Worm (Caenorhabditis elegans) whole organism, young adult: ENCODE results near the gene nekl-4.
A peak's percentile ranks its signal among the peaks of the same experiment; 100 is the strongest.

ENCODE experiments used
- B0019.2 ChIP-seq: fragments of 200-800 bp; sonication (Bioruptor generic); conservative IDR thresholded peaks from 2 replicates; pipeline ENCODE4 v1.3.6; 2022; ENCODE audit warnings: missing genetic modification reagents, missing genetic modification characterization, missing compliant biosample characterization
- B0261.1 ChIP-seq: sonication (generic microtip); optimal IDR thresholded peaks from 2 replicates; lab custom pipeline; 2016; ENCODE audit warnings: mild to moderate bottlenecking, missing genetic modification characterization, moderate library complexity, missing compliant biosample characterization
- D2030.7 ChIP-seq: fragments of 200-800 bp; sonication (Bioruptor generic); IDR thresholded peaks from 2 replicates; pipeline ENCODE4 v1.3.6; 2022; ENCODE audit warnings: missing genetic modification reagents, missing genetic modification characterization, missing compliant biosample characterization
- F33H1.4 ChIP-seq: fragments of 200-800 bp; sonication (Bioruptor generic); IDR thresholded peaks from 2 replicates; pipeline ENCODE4 v1.3.6; 2022; ENCODE audit warnings: missing genetic modification reagents, missing genetic modification characterization, missing compliant biosample characterization
- F37B4.10 ChIP-seq: fragments of 200-800 bp; sonication (Bioruptor generic); IDR thresholded peaks from 2 replicates; pipeline ENCODE4 v1.3.6; 2022; ENCODE audit warnings: missing genetic modification characterization, missing compliant biosample characterization
- F49E8.2 ChIP-seq: sonication (generic microtip); optimal IDR thresholded peaks from 3 replicates; lab custom pipeline; 2017; ENCODE audit warnings: missing genetic modification characterization, mild to moderate bottlenecking, missing compliant biosample characterization, antibody characterized with exemption, moderate library complexity; ENCODE audit not compliant: insufficient read depth
- K12H6.12 ChIP-seq: fragments of 200-800 bp; sonication (Bioruptor generic); optimal IDR thresholded peaks from 2 replicates; lab custom pipeline; 2018; ENCODE audit warnings: mild to moderate bottlenecking, missing genetic modification characterization, missing compliant biosample characterization
- Y53F4B.3 ChIP-seq: fragments of 200-800 bp; sonication (Bioruptor generic); IDR thresholded peaks from 2 replicates; pipeline ENCODE4 v1.3.6; 2022; ENCODE audit warnings: missing genetic modification reagents, missing genetic modification characterization, missing compliant biosample characterization
- athp-1 ChIP-seq: sonication (generic microtip); optimal IDR thresholded peaks from 2 replicates; lab custom pipeline; 2017; ENCODE audit warnings: mild to moderate bottlenecking, missing genetic modification characterization, missing compliant biosample characterization
- attf-3 ChIP-seq: fragments of 200-800 bp; sonication (Bioruptor generic); conservative IDR thresholded peaks from 2 replicates; pipeline ENCODE4 v1.3.6; 2022; ENCODE audit warnings: missing genetic modification reagents, missing genetic modification characterization, missing compliant biosample characterization
- cebp-1 ChIP-seq, 2 experiments: fragments of 200-800 bp in 1 of 2; sonication (Bioruptor generic) in 1 of 2; sonication (generic microtip) in 1 of 2; IDR thresholded peaks in 1 of 2; optimal IDR thresholded peaks in 1 of 2; 2 replicates each; pipeline versions ENCODE4 v1.3.6 to Lab custom; 2017 to 2022; ENCODE audit warnings: missing compliant biosample characterization in 2 of 2, missing genetic modification characterization in 2 of 2, mild to moderate bottlenecking in 1 of 2, missing genetic modification reagents in 1 of 2, moderate library complexity in 1 of 2
- chd-7 ChIP-seq: sonication (generic microtip); optimal IDR thresholded peaks from 2 replicates; lab custom pipeline; 2016; ENCODE audit warnings: mild to moderate bottlenecking, missing genetic modification characterization, moderate library complexity, missing compliant biosample characterization
- dox-1 ChIP-seq: fragments of 200-800 bp; sonication (Bioruptor generic); IDR thresholded peaks from 2 replicates; pipeline ENCODE4 v1.3.6; 2022; ENCODE audit warnings: missing genetic modification reagents, missing genetic modification characterization, missing compliant biosample characterization
- efl-1 ChIP-seq: fragments of 150-350 bp; optimal IDR thresholded peaks from 2 replicates; lab custom pipeline; 2014; ENCODE audit warnings: missing biosample characterization, missing genetic modification reagents, missing genetic modification characterization
- egrh-3 ChIP-seq: fragments of 200-800 bp; sonication (Bioruptor generic); IDR thresholded peaks from 2 replicates; pipeline ENCODE4 v1.3.6; 2022; ENCODE audit warnings: missing genetic modification reagents, missing genetic modification characterization, missing compliant biosample characterization
- ets-4 ChIP-seq: fragments of 200-800 bp; sonication (Bioruptor generic); optimal IDR thresholded peaks from 2 replicates; lab custom pipeline; 2018; ENCODE audit warnings: mild to moderate bottlenecking, missing genetic modification characterization, missing compliant biosample characterization
- hlh-26 ChIP-seq: fragments of 200-800 bp; sonication (Bioruptor generic); conservative IDR thresholded peaks from 2 replicates; pipeline ENCODE4 v1.3.6; 2022; ENCODE audit warnings: missing genetic modification reagents, missing genetic modification characterization, missing compliant biosample characterization
- hmg-20 ChIP-seq: fragments of 200-800 bp; sonication (Bioruptor generic); IDR thresholded peaks from 2 replicates; pipeline ENCODE4 v1.3.6; 2022; ENCODE audit warnings: missing genetic modification reagents, missing genetic modification characterization, missing compliant biosample characterization
- let-526 ChIP-seq: fragments of 200-800 bp; sonication (Bioruptor generic); IDR thresholded peaks from 2 replicates; pipeline ENCODE4 v1.3.6; 2022; ENCODE audit warnings: missing genetic modification reagents, missing genetic modification characterization, missing compliant biosample characterization
- lin-26 ChIP-seq: fragments of 200-800 bp; sonication (Bioruptor generic); IDR thresholded peaks from 2 replicates; pipeline ENCODE4 v1.3.6; 2022; ENCODE audit warnings: missing genetic modification reagents, missing genetic modification characterization, missing compliant biosample characterization
- lin-54 ChIP-seq: fragments of 200-800 bp; sonication (Bioruptor generic); optimal IDR thresholded peaks from 2 replicates; lab custom pipeline; 2018; ENCODE audit warnings: mild to moderate bottlenecking, missing genetic modification characterization, missing compliant biosample characterization
- lsl-1 ChIP-seq: fragments of 200-800 bp; sonication (Bioruptor generic); optimal IDR thresholded peaks from 2 replicates; lab custom pipeline; 2018; ENCODE audit warnings: mild to moderate bottlenecking, missing genetic modification characterization, moderate library complexity, missing compliant biosample characterization
- madf-10 ChIP-seq: sonication (generic microtip); optimal IDR thresholded peaks from 2 replicates; lab custom pipeline; 2016; ENCODE audit warnings: mild to moderate bottlenecking, missing genetic modification characterization, missing compliant biosample characterization
- madf-6 ChIP-seq: fragments of 200-800 bp; sonication (Bioruptor generic); IDR thresholded peaks from 2 replicates; pipeline ENCODE4 v1.3.6; 2022; ENCODE audit warnings: missing genetic modification reagents, missing genetic modification characterization, missing compliant biosample characterization
- madf-8 ChIP-seq: fragments of 200-800 bp; sonication (Bioruptor generic); conservative IDR thresholded peaks from 2 replicates; pipeline ENCODE4 v1.3.6; 2022; ENCODE audit warnings: missing genetic modification reagents, missing genetic modification characterization, missing compliant biosample characterization
- mel-28 ChIP-seq: sonication (generic microtip); optimal IDR thresholded peaks from 2 replicates; lab custom pipeline; 2016; ENCODE audit warnings: borderline replicate concordance, mild to moderate bottlenecking, missing genetic modification characterization, missing compliant biosample characterization
- mxl-1 ChIP-seq: sonication (generic microtip); optimal IDR thresholded peaks from 2 replicates; lab custom pipeline; 2016; ENCODE audit warnings: missing genetic modification characterization, missing compliant biosample characterization
- nhr-90 ChIP-seq: sonication (generic microtip); optimal IDR thresholded peaks from 2 replicates; lab custom pipeline; 2016; ENCODE audit warnings: missing genotype, mild to moderate bottlenecking, missing genetic modification characterization, missing compliant biosample characterization
- rcor-1 ChIP-seq: fragments of 200-800 bp; sonication (Bioruptor generic); IDR thresholded peaks from 2 replicates; pipeline ENCODE4 v1.3.6; 2022; ENCODE audit warnings: missing genetic modification reagents, missing genetic modification characterization, missing compliant biosample characterization
- rec-8 ChIP-seq, 2 experiments: sonication (generic microtip); optimal IDR thresholded peaks; 2 replicates each; lab custom pipeline; 2016; ENCODE audit warnings: mild to moderate bottlenecking in 2 of 2, missing genetic modification characterization in 2 of 2, missing genetic modification reagents in 2 of 2, missing genotype in 2 of 2, missing biosample characterization in 1 of 2, missing compliant biosample characterization in 1 of 2, moderate library complexity in 1 of 2
- snpc-1.1 ChIP-seq: sonication (generic microtip); optimal IDR thresholded peaks from 2 replicates; lab custom pipeline; 2017; ENCODE audit warnings: missing genetic modification characterization, mild to moderate bottlenecking, missing compliant biosample characterization, antibody characterized with exemption, moderate library complexity, missing genotype, missing genetic modification reagents; ENCODE audit not compliant: insufficient read depth
- snpc-1.3 ChIP-seq: sonication (generic microtip); optimal IDR thresholded peaks from 2 replicates; lab custom pipeline; 2017; ENCODE audit warnings: missing genetic modification characterization, mild to moderate bottlenecking, missing compliant biosample characterization, antibody characterized with exemption, moderate library complexity, missing genotype, missing genetic modification reagents; ENCODE audit not compliant: insufficient read depth
- sptf-2 ChIP-seq: fragments of 200-800 bp; sonication (Bioruptor generic); optimal IDR thresholded peaks from 2 replicates; lab custom pipeline; 2018; ENCODE audit warnings: mild to moderate bottlenecking, missing genetic modification characterization, missing compliant biosample characterization
- tbx-9 ChIP-seq: sonication (generic microtip); optimal IDR thresholded peaks from 2 replicates; lab custom pipeline; 2016; ENCODE audit warnings: borderline replicate concordance, missing genetic modification characterization, inconsistent platforms, missing compliant biosample characterization
- xnd-1 ChIP-seq: sonication (generic microtip); optimal IDR thresholded peaks from 2 replicates; lab custom pipeline; 2016; ENCODE audit warnings: missing genotype, missing genetic modification reagents, missing genetic modification characterization, missing compliant biosample characterization
- zfh-2 ChIP-seq: fragments of 200-800 bp; sonication (Bioruptor generic); conservative IDR thresholded peaks from 2 replicates; pipeline ENCODE4 v1.3.6; 2022; ENCODE audit warnings: missing genetic modification reagents, missing genetic modification characterization, missing compliant biosample characterization
- ztf-25 ChIP-seq: fragments of 200-800 bp; sonication (Bioruptor generic); IDR thresholded peaks from 2 replicates; pipeline ENCODE4 v1.3.6; 2022; ENCODE audit warnings: missing genetic modification reagents, missing genetic modification characterization, missing compliant biosample characterization

nekl-4 gene

ce11 chrIII:5541777-5542176 is 24.5 kb upstream of the nekl-4 start:
- TF ChIP-seq rec-8 (tag; optimal IDR thresholded peaks at IDR 0.05; lab: Kevin White, UChicago) = no peak
- TF ChIP-seq F49E8.2 = peak; percentile 67
- no peak for TF ChIP-seq dox-1
- no peak for TF ChIP-seq snpc-1.1 (tag; lab: Kevin White, UChicago)
- 0 out of 2 replicates have a peak, but pooled peaks have one; percentile 10 for TF ChIP-seq madf-8 (GFP tag; lab: Robert Waterston, UW)
- no peak for TF ChIP-seq mel-28 (tag; lab: Kevin White, UChicago)
- TF ChIP-seq F33H1.4 (GFP tag; lab: Robert Waterston, UW) = 0 out of 2 replicates have a peak, but pooled peaks have one; percentile 38
- TF ChIP-seq egrh-3 (GFP tag; lab: Robert Waterston, UW) = no peak
- peak; percentile 79 for TF ChIP-seq madf-6 (GFP tag; lab: Robert Waterston, UW)
- peak; percentile 6 for TF ChIP-seq xnd-1
- peak; percentile 80 for TF ChIP-seq efl-1 (GFP tag; lab: Kevin White, UChicago)
- no peak for TF ChIP-seq hlh-26 (GFP tag; lab: Robert Waterston, UW)
- no peak for TF ChIP-seq B0019.2 (GFP tag; lab: Robert Waterston, UW)
- TF ChIP-seq ztf-25 (GFP tag; lab: Robert Waterston, UW) = no peak
- no peak for TF ChIP-seq lin-54

- TF ChIP-seq hmg-20 (no peak), snpc-1.3 (tag; lab: Kevin White, UChicago) (no peak), madf-10 (tag; lab: Kevin White, UChicago) (no peak)
These were observed 8.7 kb upstream of the nekl-4 start, which contains the start of gene dex-1 for ce11 chrIII:5525973-5526372. Gene dex-1 (plus strand): TSS chrIII:5526104.

- no peak for TF ChIP-seq lin-26 (GFP tag; lab: Robert Waterston, UW)
- TF ChIP-seq K12H6.12 = no peak
- TF ChIP-seq tbx-9 (tag; lab: Kevin White, UChicago) = no peak
- TF ChIP-seq attf-3 (GFP tag; lab: Robert Waterston, UW) = no peak
- no peak for TF ChIP-seq madf-10 (tag; lab: Kevin White, UChicago)
- no peak for TF ChIP-seq rcor-1 (GFP tag; lab: Robert Waterston, UW)
- TF ChIP-seq B0261.1 (tag; lab: Kevin White, UChicago) = no peak
- TF ChIP-seq F33H1.4 (GFP tag; lab: Robert Waterston, UW) = no peak
- no peak for TF ChIP-seq cebp-1 (GFP tag; IDR thresholded peaks at IDR 0.05; lab: Robert Waterston, UW)
- no peak for TF ChIP-seq cebp-1 (tag; optimal IDR thresholded peaks at IDR 0.05; lab: Kevin White, UChicago)
- no peak for TF ChIP-seq zfh-2
These were observed 4.6 kb upstream of the nekl-4 start, which contains the start of gene D1044.4 for ce11 chrIII:5521930-5522329. Gene D1044.4 (minus strand): TSS chrIII:5522030.

- TF ChIP-seq lsl-1 (GFP tag; lab: Kevin White, UChicago) = no peak
- no peak for TF ChIP-seq madf-6 (GFP tag; lab: Robert Waterston, UW)
- no peak for TF ChIP-seq D2030.7
- TF ChIP-seq athp-1 = no peak
- TF ChIP-seq mxl-1 (tag; lab: Kevin White, UChicago) = no peak
- no peak for TF ChIP-seq ets-4 (GFP tag; lab: Kevin White, UChicago)
- TF ChIP-seq ztf-25 (GFP tag; lab: Robert Waterston, UW) = no peak
- TF ChIP-seq sptf-2 (GFP tag; lab: Kevin White, UChicago) = no peak
- TF ChIP-seq chd-7 (tag; lab: Kevin White, UChicago) = no peak
- TF ChIP-seq Y53F4B.3 (GFP tag; lab: Robert Waterston, UW) = no peak
- TF ChIP-seq let-526 (GFP tag; lab: Robert Waterston, UW) = no peak
- TF ChIP-seq nhr-90 (tag; lab: Kevin White, UChicago) = no peak
- TF ChIP-seq F37B4.10 (GFP tag; lab: Robert Waterston, UW) = no peak
These were observed 4.8 kb downstream of the nekl-4 start, which contains the start of gene pqn-25 for ce11 chrIII:5512502-5512901. Gene pqn-25 (minus strand): TSS chrIII:5512602.
